Worm (Caenorhabditis elegans): Measurements from ENCODE around the gene crp-1.
A peak's percentile ranks its signal among the peaks of the same experiment; 100 is the strongest.

ce11 chrV:10478097-10478828, at the start of gene crp-1, which contains the start of gene Y32F6B.9:
- TF ChIP-seq elt-3 (tag; optimal IDR thresholded peaks at IDR 0.05) (no peak), pha-4 (tag; optimal IDR thresholded peaks at IDR 0.05) (peak; percentile 7), nhr-28 (tag; optimal IDR thresholded peaks at IDR 0.05) (no peak), ceh-82 (tag; optimal IDR thresholded peaks at IDR 0.05) (no peak), nhr-237 (tag; optimal IDR thresholded peaks at IDR 0.05) (no peak), mml-1 (tag; optimal IDR thresholded peaks at IDR 0.05) (no peak)

All from whole organism, L3 larva.